Fruit fly (Drosophila melanogaster): ENCODE data around the gene CG43439.

- TF ChIP-seq usp (GFP tag; optimal IDR thresholded peaks at IDR 0.05), result no peak
- peak; percentile 73 for TF ChIP-seq Dll (optimal IDR thresholded peaks at IDR 0.05)
Measured at dm6 chr3L:6997410-6997809, 13.0 kb upstream of the CG43439 start.

All from whole organism.